Worm (Caenorhabditis elegans): ENCODE results near the gene M28.4.

The M28.4 gene

DNA sequence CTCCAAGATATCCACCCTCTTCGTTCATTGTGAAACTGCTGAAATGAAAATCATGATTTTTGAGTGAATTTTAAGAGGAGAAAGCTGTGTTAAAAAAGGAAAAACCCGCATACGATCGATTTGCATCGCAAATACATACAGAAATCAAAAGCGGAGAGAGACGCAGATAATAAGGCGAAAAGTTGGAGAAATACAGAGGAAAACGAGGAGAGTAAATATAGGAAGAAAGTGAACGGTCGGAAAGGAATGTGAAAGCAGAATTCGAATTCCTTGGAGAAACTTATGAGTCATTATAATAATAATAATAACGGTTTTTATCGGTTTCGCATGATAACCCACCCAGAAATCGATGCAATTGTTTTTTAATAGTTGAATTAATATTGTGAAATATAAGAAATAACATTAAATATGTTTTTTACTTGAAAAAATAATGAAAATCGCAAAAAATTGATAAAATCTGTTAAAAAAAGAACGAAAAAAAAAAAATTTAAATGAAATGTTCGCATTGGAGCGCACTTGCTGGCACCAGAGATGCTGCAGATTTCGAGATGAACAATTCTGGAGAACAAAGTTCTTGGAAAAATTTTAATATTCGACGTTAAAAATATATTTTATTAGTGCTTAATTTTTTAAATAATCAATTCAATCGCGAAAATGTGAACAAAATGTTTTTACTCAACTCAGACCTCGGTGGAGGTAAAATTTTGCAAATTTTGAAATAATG is 36.1 kb upstream of the M28.4 start, which contains the start of gene ccm-3 (continued):
- TF ChIP-seq F55B11.4 (tag; optimal IDR thresholded peaks at IDR 0.05; ENCODE audit: borderline replicate concordance, insufficient read depth): no peak
- no peak for TF ChIP-seq K11D2.4 (GFP tag; IDR thresholded peaks at IDR 0.05)
- TF ChIP-seq ceh-100 (GFP tag; IDR thresholded peaks at IDR 0.05): peak; percentile 69; the same call in 1 of the 2 replicates
- no peak for TF ChIP-seq gei-17 (GFP tag; optimal IDR thresholded peaks at IDR 0.05)
- peak; percentile 10 for TF ChIP-seq efl-1 (GFP tag; optimal IDR thresholded peaks at IDR 0.05)
- no peak for TF ChIP-seq ceh-91 (GFP tag; IDR thresholded peaks at IDR 0.05)
- TF ChIP-seq hmg-1.2 (GFP tag; IDR thresholded peaks at IDR 0.05): peak; percentile 32; the same call in 1 of the 2 replicates
- TF ChIP-seq lin-35 (GFP tag; optimal IDR thresholded peaks at IDR 0.05): peak in 1 of 3 experiments; percentile 36
- peak; percentile 79 for TF ChIP-seq attf-5 (GFP tag; optimal IDR thresholded peaks at IDR 0.05)
- peak; percentile 1 for TF ChIP-seq F23B12.7 (tag; optimal IDR thresholded peaks at IDR 0.05; ENCODE audit: insufficient read depth)
- TF ChIP-seq ceh-58 (GFP tag; IDR thresholded peaks at IDR 0.05): no peak
- no peak for TF ChIP-seq atf-7 (tag; optimal IDR thresholded peaks at IDR 0.05)
- TF ChIP-seq mel-28 (tag; optimal IDR thresholded peaks at IDR 0.05; ENCODE audit: borderline replicate concordance): no peak
- no peak for TF ChIP-seq mes-4 (tag; optimal IDR thresholded peaks at IDR 0.05)
- no peak for TF ChIP-seq K12H6.12 (tag; optimal IDR thresholded peaks at IDR 0.05)
- TF ChIP-seq cebp-2 (GFP tag; IDR thresholded peaks at IDR 0.05): no peak
- no peak for TF ChIP-seq hrde-1 (tag; optimal IDR thresholded peaks at IDR 0.05; ENCODE audit: borderline replicate concordance)
- no peak for TF ChIP-seq attf-6 (GFP tag; IDR thresholded peaks at IDR 0.05)
- TF ChIP-seq snpc-1.1 (tag; optimal IDR thresholded peaks at IDR 0.05; ENCODE audit: insufficient read depth): no peak
- no peak for TF ChIP-seq mxl-1 (tag; optimal IDR thresholded peaks at IDR 0.05)
- peak; percentile 32 for TF ChIP-seq nhr-80 (tag; optimal IDR thresholded peaks at IDR 0.05)
- no peak for TF ChIP-seq F33H1.4 (GFP tag; IDR thresholded peaks at IDR 0.05)
- no peak for TF ChIP-seq ama-1 (optimal IDR thresholded peaks at IDR 0.05)
- TF ChIP-seq ama-1 (GFP tag; optimal IDR thresholded peaks at IDR 0.05): no peak
- no peak for TF ChIP-seq lsy-27 (tag; optimal IDR thresholded peaks at IDR 0.05; ENCODE audit: borderline replicate concordance, insufficient read depth)
- TF ChIP-seq Y53F4B.3 (GFP tag; IDR thresholded peaks at IDR 0.05): no peak
- no peak for TF ChIP-seq lin-54 (GFP tag; optimal IDR thresholded peaks at IDR 0.05)
- TF ChIP-seq F39B2.1 (GFP tag; IDR thresholded peaks at IDR 0.05): no peak
- TF ChIP-seq attf-3 (GFP tag; conservative IDR thresholded peaks at IDR 0.05): no peak
- no peak for TF ChIP-seq ceh-40 (GFP tag; IDR thresholded peaks at IDR 0.05)
- no peak for TF ChIP-seq ztf-25 (GFP tag; IDR thresholded peaks at IDR 0.05)
- TF ChIP-seq F37B4.10 (GFP tag; IDR thresholded peaks at IDR 0.05): no peak

DNA sequence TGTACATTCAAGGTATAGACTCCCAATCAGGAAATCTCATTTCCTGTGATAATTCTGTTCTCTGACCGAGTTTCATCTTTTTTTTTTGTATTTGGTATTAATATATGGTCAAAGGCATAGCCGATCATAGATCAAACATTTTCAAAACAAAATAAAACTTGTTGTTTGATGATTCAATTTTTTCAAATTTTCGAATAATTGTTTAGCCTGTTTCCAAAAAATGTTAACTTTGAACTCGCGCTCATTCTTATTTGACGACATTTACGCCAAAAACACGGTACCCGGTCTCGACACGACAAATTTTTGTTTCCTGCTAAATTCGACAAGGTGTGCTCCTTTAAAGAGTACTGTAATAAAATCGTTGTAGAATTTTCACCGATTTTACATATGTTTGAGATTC is 34.7 kb upstream of the M28.4 start:
- no peak for TF ChIP-seq F22D6.2 (tag; optimal IDR thresholded peaks at IDR 0.05)
- TF ChIP-seq madf-6 (GFP tag; IDR thresholded peaks at IDR 0.05): no peak
- TF ChIP-seq F57C9.4 (tag; optimal IDR thresholded peaks at IDR 0.05): no peak
- no peak for TF ChIP-seq attf-6 (GFP tag; IDR thresholded peaks at IDR 0.05)
- no peak for TF ChIP-seq ceh-40 (GFP tag; IDR thresholded peaks at IDR 0.05)
- no peak for TF ChIP-seq C17E4.6 (GFP tag; IDR thresholded peaks at IDR 0.05)
- TF ChIP-seq bed-1 (GFP tag; IDR thresholded peaks at IDR 0.05): no peak

DNA sequence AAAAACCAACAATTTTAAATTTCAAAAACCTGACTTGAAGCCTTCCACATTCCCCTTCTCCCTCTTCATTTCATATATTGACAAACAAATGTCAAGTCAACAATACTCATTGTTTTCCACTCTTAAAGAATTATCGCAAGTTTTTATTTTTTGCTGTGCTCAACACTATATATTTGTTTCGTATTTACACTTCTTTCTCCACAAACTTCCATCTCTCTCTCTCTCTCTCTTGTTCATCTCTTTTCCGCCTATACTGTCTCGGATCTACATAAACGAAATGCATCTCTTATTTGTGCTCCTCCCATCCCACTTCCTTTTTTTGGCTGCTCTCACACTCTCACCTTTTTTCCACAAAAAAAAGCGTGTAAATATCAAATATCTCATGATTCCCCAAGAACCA is 30.8 kb upstream of the M28.4 start, which contains the start of gene C14A4.12:
Gene C14A4.12 (plus strand): TSS at position 301 of the 400 bp plus-strand sequence.
- no peak for TF ChIP-seq rcor-1 (GFP tag; IDR thresholded peaks at IDR 0.05)
- TF ChIP-seq Y95B8A.8 (GFP tag; IDR thresholded peaks at IDR 0.05): no peak
- no peak for TF ChIP-seq mel-28 (tag; optimal IDR thresholded peaks at IDR 0.05; ENCODE audit: borderline replicate concordance)
- TF ChIP-seq F10E7.11 (tag; optimal IDR thresholded peaks at IDR 0.05): no peak
- no peak for TF ChIP-seq tbp1 (GFP tag; optimal IDR thresholded peaks at IDR 0.05)
- no peak for TF ChIP-seq ceh-100 (GFP tag; IDR thresholded peaks at IDR 0.05)
- TF ChIP-seq ztf-18 (tag; optimal IDR thresholded peaks at IDR 0.05): no peak
- TF ChIP-seq let-526 (GFP tag; IDR thresholded peaks at IDR 0.05): no peak
- TF ChIP-seq ztf-28 (GFP tag; IDR thresholded peaks at IDR 0.05): no peak
- TF ChIP-seq mes-4 (tag; optimal IDR thresholded peaks at IDR 0.05): no peak
- TF ChIP-seq madf-3 (GFP tag; IDR thresholded peaks at IDR 0.05): no peak
- TF ChIP-seq F52B5.7 (tag; optimal IDR thresholded peaks at IDR 0.05): no peak
- no peak for TF ChIP-seq ets-4 (GFP tag; optimal IDR thresholded peaks at IDR 0.05)
